Worm (Caenorhabditis elegans): ENCODE data around the gene F26G1.1.
"Not testable (repeated sequence)": the region's sequence is repeated elsewhere in the genome, so short reads cannot be mapped to it uniquely, and the experiment has no call there.

Gene F26G1.1

DNA sequence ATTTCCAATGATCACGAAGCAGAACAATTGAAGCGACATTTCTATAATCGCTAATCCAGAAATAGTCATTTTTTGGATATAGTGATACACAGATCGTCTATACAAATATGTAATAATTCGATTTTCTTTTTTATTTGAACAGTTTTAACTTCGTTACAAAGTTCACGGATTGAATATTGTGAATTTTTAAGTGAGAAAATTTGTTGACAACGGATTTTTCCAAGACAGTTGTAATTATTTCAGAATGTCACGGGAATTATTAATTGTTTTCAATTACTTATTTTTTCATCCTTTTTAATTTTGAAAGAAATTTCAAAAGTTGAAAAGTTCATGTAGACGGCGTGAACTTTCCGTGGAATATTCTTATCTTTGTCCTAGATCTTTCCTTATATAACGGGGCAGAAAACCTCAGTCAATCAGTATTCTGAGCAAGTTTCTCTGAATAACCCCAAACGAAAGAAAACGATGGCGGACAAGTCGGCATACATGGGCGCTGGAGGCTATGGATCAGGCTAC is 50.8 kb downstream of the F26G1.1 start, which contains the start of the genes T23B7.2 and nspd-4:
TSS of gene T23B7.2 (minus strand) at position 101 of the 516 bp plus-strand sequence.
TSS of gene nspd-4 (plus strand) at position 466 of the 516 bp plus-strand sequence.
- not testable (repeated sequence) for TF ChIP-seq elt-2, ceh-28, ceh-82 (tag; optimal IDR thresholded peaks at IDR 0.05)

All from whole organism, L3 larva.